Worm (Caenorhabditis elegans) whole organism, mixed stage, embryonic: ENCODE measurements around the gene str-150.

Experiments
- lin-13 ChIP-seq: fragments of 150-350 bp; optimal IDR thresholded peaks from 2 replicates; lab custom pipeline; 2014; ENCODE audit warnings: missing biosample characterization, missing genetic modification characterization
- tbx-8 ChIP-seq: fragments of 200-800 bp; sonication (Bioruptor generic); optimal IDR thresholded peaks from 2 replicates; lab custom pipeline; 2018; ENCODE audit warnings: mild to moderate bottlenecking, missing genetic modification characterization, moderate library complexity, missing compliant biosample characterization
- unc-62 ChIP-seq: fragments of 150-350 bp; optimal IDR thresholded peaks from 2 replicates; lab custom pipeline; 2014; ENCODE audit warnings: missing biosample characterization, missing genetic modification reagents, missing genetic modification characterization

ce11 chrV:16534000-16534399 lies 49.1 kb upstream of the str-150 start, which contains the start of gene cpr-2:
- TF ChIP-seq unc-62 (GFP tag; lab: Kevin White, UChicago) = no peak
- no peak for TF ChIP-seq lin-13 (tag; lab: Kevin White, UChicago)
- no peak for TF ChIP-seq tbx-8 (GFP tag; lab: Kevin White, UChicago)
